Fruit fly (Drosophila melanogaster): Measurements from ENCODE around the gene Afti.

The Afti gene

dm6 chr3R:14285059-14285953 is 41.2 kb downstream of the Afti start (continued):
- no peak for TF ChIP-seq CG15601 (tag; optimal IDR thresholded peaks at IDR 0.05)
- no peak for TF ChIP-seq CG8765 (GFP tag; IDR thresholded peaks at IDR 0.05)
- TF ChIP-seq HmgZ (tag; optimal IDR thresholded peaks at IDR 0.05) = peak; percentile 1
- peak; percentile 2 for TF ChIP-seq yki (optimal IDR thresholded peaks at IDR 0.05)
- no peak for TF ChIP-seq Myb (GFP tag; optimal IDR thresholded peaks at IDR 0.05)
- TF ChIP-seq scrt (GFP tag; optimal IDR thresholded peaks at IDR 0.05) = no peak
- TF ChIP-seq H2.0 (GFP tag; IDR thresholded peaks at IDR 0.05) = no peak
- no peak for TF ChIP-seq cas (GFP tag; IDR thresholded peaks at IDR 0.05)
- TF ChIP-seq CG33557 (GFP tag; optimal IDR thresholded peaks at IDR 0.05) = no peak
- TF ChIP-seq Rfx (GFP tag; IDR thresholded peaks at IDR 0.05) = no peak
- TF ChIP-seq CG4424 (GFP tag; optimal IDR thresholded peaks at IDR 0.05) = peak; percentile 23
- no peak for TF ChIP-seq CG14667 (GFP tag; IDR thresholded peaks at IDR 0.05)
- TF ChIP-seq CG7928 (GFP tag; optimal IDR thresholded peaks at IDR 0.05) = no peak
- peak; percentile 75 for TF ChIP-seq gro (GFP tag; optimal IDR thresholded peaks at IDR 0.05)
- no peak for TF ChIP-seq chm (GFP tag; IDR thresholded peaks at IDR 0.05)
- TF ChIP-seq crol (GFP tag; IDR thresholded peaks at IDR 0.05) = no peak
- no peak for TF ChIP-seq peb (GFP tag; IDR thresholded peaks at IDR 0.05)
- no peak for TF ChIP-seq CG10462 (GFP tag; optimal IDR thresholded peaks at IDR 0.05)
- TF ChIP-seq croc (GFP tag; conservative IDR thresholded peaks at IDR 0.05) = no peak
- TF ChIP-seq CG4617 (GFP tag; optimal IDR thresholded peaks at IDR 0.05; ENCODE audit: borderline replicate concordance) = no peak
- no peak for TF ChIP-seq tap (tag; optimal IDR thresholded peaks at IDR 0.05)
- TF ChIP-seq CG5245 (GFP tag; optimal IDR thresholded peaks at IDR 0.05) = no peak
- TF ChIP-seq en (GFP tag; optimal IDR thresholded peaks at IDR 0.05) = no peak
- TF ChIP-seq CG14710 (tag; optimal IDR thresholded peaks at IDR 0.05) = no peak
- TF ChIP-seq Fer3 (tag; optimal IDR thresholded peaks at IDR 0.05) = no peak
- TF ChIP-seq vfl (GFP tag; optimal IDR thresholded peaks at IDR 0.05) = no peak
- no peak for TF ChIP-seq CG18011 (GFP tag; optimal IDR thresholded peaks at IDR 0.05)
- TF ChIP-seq CG18262 (tag; optimal IDR thresholded peaks at IDR 0.05) = peak; percentile 10
- TF ChIP-seq zen2 (GFP tag; IDR thresholded peaks at IDR 0.05; ENCODE audit: partially characterized antibody) = no peak
- TF ChIP-seq CG10366 (GFP tag; IDR thresholded peaks at IDR 0.05) = no peak
- TF ChIP-seq dati (GFP tag; IDR thresholded peaks at IDR 0.05) = no peak
- no peak for TF ChIP-seq CG4282 (GFP tag; optimal IDR thresholded peaks at IDR 0.05)
- TF ChIP-seq CG6813 (GFP tag; optimal IDR thresholded peaks at IDR 0.05) = peak; percentile 16
- TF ChIP-seq CG12236 (GFP tag; optimal IDR thresholded peaks at IDR 0.05) = no peak
- no peak for TF ChIP-seq Hand (GFP tag; optimal IDR thresholded peaks at IDR 0.05)
- TF ChIP-seq D19B (GFP tag; optimal IDR thresholded peaks at IDR 0.05) = no peak
- no peak for TF ChIP-seq CG11398 (GFP tag; optimal IDR thresholded peaks at IDR 0.05)
- TF ChIP-seq Hsf (GFP tag; optimal IDR thresholded peaks at IDR 0.05) = no peak
- no peak for TF ChIP-seq Elba2 (GFP tag; optimal IDR thresholded peaks at IDR 0.05)
- TF ChIP-seq emc (GFP tag; optimal IDR thresholded peaks at IDR 0.05) = no peak
- no peak for TF ChIP-seq esg (GFP tag; conservative IDR thresholded peaks at IDR 0.05)
- TF ChIP-seq CG30020 (tag; optimal IDR thresholded peaks at IDR 0.05) = no peak
- no peak for TF ChIP-seq Neu2 (GFP tag; optimal IDR thresholded peaks at IDR 0.05; ENCODE audit: borderline replicate concordance)
- no peak for TF ChIP-seq tin (GFP tag; optimal IDR thresholded peaks at IDR 0.05)
- no peak for TF ChIP-seq NK7.1 (GFP tag; optimal IDR thresholded peaks at IDR 0.05)
- no peak for TF ChIP-seq Dref (GFP tag; IDR thresholded peaks at IDR 0.05)
- peak; percentile 6 for TF ChIP-seq Meics (GFP tag; optimal IDR thresholded peaks at IDR 0.05)
- no peak for TF ChIP-seq shn (GFP tag; optimal IDR thresholded peaks at IDR 0.05)
- no peak for TF ChIP-seq lbe (GFP tag; optimal IDR thresholded peaks at IDR 0.05)
- no peak for TF ChIP-seq lov (optimal IDR thresholded peaks at IDR 0.05)
- TF ChIP-seq lov (GFP tag; IDR thresholded peaks at IDR 0.05) = no peak

Measured in whole organism, embryonic.